Worm (Caenorhabditis elegans): ENCODE data around the gene sqv-3.

DNA sequence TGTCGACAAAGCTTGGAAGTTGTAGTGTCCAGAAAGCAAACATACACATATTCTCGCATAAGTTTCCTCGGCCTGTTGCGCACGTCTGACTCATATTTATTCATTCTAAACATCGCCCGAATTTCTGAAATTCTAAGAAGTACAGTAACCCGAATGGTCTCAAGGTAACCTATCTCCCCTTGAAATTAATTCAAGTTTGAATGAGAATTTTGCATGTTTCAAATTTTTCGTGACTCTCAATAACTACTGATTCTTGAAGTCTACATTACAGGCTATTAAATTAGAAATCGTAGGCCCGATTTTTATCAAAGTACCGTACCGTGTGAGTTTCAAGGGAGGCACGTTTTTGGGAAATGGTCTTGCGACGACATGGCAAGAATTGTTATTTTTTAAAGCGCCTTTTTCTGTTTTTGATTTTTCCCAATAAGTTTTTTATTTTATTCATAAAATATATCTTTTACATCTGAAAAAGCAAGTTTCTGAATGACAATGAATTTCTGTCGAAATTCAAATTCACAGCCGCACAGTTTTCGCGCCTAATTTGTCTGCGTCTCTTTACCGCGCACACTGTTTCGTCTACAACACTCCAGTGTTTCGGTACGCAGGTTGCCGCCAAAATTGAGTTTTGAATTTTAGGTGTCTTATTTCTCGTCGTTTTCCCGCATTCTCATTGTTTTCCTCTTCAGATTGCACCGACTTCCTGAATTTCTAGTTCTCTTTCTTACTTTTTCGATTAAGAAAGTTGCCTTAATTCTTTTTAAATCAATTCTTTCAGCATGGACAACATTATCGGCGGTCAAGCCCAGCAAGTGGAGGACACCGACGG lies 13.7 kb upstream of the sqv-3 start, which contains the start of the genes R10E11.9 and mcm-6:
- TF ChIP-seq ama-1 (optimal IDR thresholded peaks at IDR 0.05) = no peak
- TF ChIP-seq fkh-2 (tag; optimal IDR thresholded peaks at IDR 0.05) = no peak
- no peak for TF ChIP-seq egl-27 (tag; optimal IDR thresholded peaks at IDR 0.05)
- TF ChIP-seq snpc-4 (tag; optimal IDR thresholded peaks at IDR 0.05) = no peak
- no peak for TF ChIP-seq nhr-237 (tag; optimal IDR thresholded peaks at IDR 0.05)
- TF ChIP-seq ceh-9 (tag; optimal IDR thresholded peaks at IDR 0.05) = no peak
- no peak for TF ChIP-seq ZK546.5 (tag; optimal IDR thresholded peaks at IDR 0.05)
- TF ChIP-seq fos-1 (tag; optimal IDR thresholded peaks at IDR 0.05) = no peak
- no peak for TF ChIP-seq mdl-1 (tag; optimal IDR thresholded peaks at IDR 0.05)
- no peak for TF ChIP-seq unc-39 (tag; optimal IDR thresholded peaks at IDR 0.05)
- TF ChIP-seq pha-4 (tag; optimal IDR thresholded peaks at IDR 0.05) = no peak

Data from whole organism, L3 larva.